Comparison of ENCODE assay signal across 6 worm cellular contexts in the genomic region with DNA sequence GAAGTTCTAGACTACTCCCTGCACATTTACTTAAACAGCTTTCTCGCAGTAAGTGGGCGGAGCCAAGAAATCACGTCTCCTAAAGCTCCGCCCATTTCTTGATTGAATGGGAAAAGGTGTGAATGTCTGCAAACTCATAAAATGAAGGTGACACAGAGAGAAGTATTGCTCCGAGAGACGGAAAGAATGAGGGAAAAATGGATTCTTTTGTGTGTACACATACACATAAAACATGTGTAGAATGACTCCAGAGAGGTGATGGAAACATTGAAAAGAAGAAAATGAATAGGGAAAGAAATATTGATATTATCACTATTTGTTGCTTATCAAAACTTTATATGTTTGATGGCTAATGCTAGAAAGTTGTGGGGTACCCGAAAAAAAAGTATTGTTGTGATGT.
A peak's percentile ranks its signal among the peaks of the same experiment; 100 is the strongest.
TF ChIP-seq lines count a peak whose summit lies in the region.

No protein-coding gene starts in this region.

TF ChIP-seq in whole organism, L1 larva, 84 proteins besides CTCF, POLR2A, EP300 and RAD21:
- no peak for TF ChIP-seq nhr-28 (tag; optimal IDR thresholded peaks at IDR 0.05; lab: Kevin White, UChicago)
- no peak for TF ChIP-seq fkh-8 (tag; optimal IDR thresholded peaks at IDR 0.05; lab: Kevin White, UChicago)
- no peak for TF ChIP-seq efl-1 (optimal IDR thresholded peaks at IDR 0.05; lab: Kevin White, UChicago)
- peak in 1 of 2 experiments; percentile 77 for TF ChIP-seq efl-1 (GFP tag; optimal IDR thresholded peaks at IDR 0.05 in 1 of 2; lab: Kevin White, UChicago)
- TF ChIP-seq nhr-19 (GFP tag; conservative IDR thresholded peaks at IDR 0.05; lab: Robert Waterston, UW): no peak
- peak; percentile 16 for TF ChIP-seq mep-1 (tag; optimal IDR thresholded peaks at IDR 0.05; lab: Kevin White, UChicago)
- no peak for TF ChIP-seq isw-1 (GFP tag; IDR thresholded peaks at IDR 0.05; lab: Robert Waterston, UW)
- no peak for TF ChIP-seq unc-62 (GFP tag; optimal IDR thresholded peaks at IDR 0.05; lab: Kevin White, UChicago)
- no peak for TF ChIP-seq Y116A8C.19 (tag; optimal IDR thresholded peaks at IDR 0.05; lab: Kevin White, UChicago; ENCODE audit: borderline replicate concordance)
- peak; percentile 10 for TF ChIP-seq lin-14 (GFP tag; optimal IDR thresholded peaks at IDR 0.05; lab: Kevin White, UChicago)
- no peak for TF ChIP-seq ceh-88 (GFP tag; IDR thresholded peaks at IDR 0.05; lab: Robert Waterston, UW)
- TF ChIP-seq lin-35 (GFP tag; optimal IDR thresholded peaks at IDR 0.05; lab: Kevin White, UChicago): peak in 1 of 2 experiments; percentile 23
TF ChIP-seq in whole organism, L1 larva: peak in this region for 4.

TF ChIP-seq in whole organism, L2 larva, 48 proteins besides CTCF, POLR2A, EP300 and RAD21:
- TF ChIP-seq fos-1 (tag; optimal IDR thresholded peaks at IDR 0.05; lab: Kevin White, UChicago) (peak; percentile 41), ceh-16 (tag; optimal IDR thresholded peaks at IDR 0.05; lab: Kevin White, UChicago) (no peak), peb-1 (tag; optimal IDR thresholded peaks at IDR 0.05; lab: Kevin White, UChicago) (no peak), C34F6.9 (tag; optimal IDR thresholded peaks at IDR 0.05; lab: Kevin White, UChicago) (peak; percentile 12), nhr-129 (tag; optimal IDR thresholded peaks at IDR 0.05; lab: Kevin White, UChicago) (peak; percentile 3), nhr-237 (tag; optimal IDR thresholded peaks at IDR 0.05; lab: Kevin White, UChicago) (no peak), crh-2 (tag; optimal IDR thresholded peaks at IDR 0.05; lab: Kevin White, UChicago) (no peak)

TF ChIP-seq in whole organism, L3 larva, 47 proteins besides CTCF, POLR2A, EP300 and RAD21:
- no peak for TF ChIP-seq nfya-1 (tag; optimal IDR thresholded peaks at IDR 0.05; lab: Kevin White, UChicago; ENCODE audit: insufficient read depth)
- no peak for TF ChIP-seq mml-1 (tag; optimal IDR thresholded peaks at IDR 0.05; lab: Kevin White, UChicago)
- TF ChIP-seq pha-4 (tag; optimal IDR thresholded peaks at IDR 0.05; lab: Kevin White, UChicago): peak; percentile 62
- TF ChIP-seq nhr-77 (tag; optimal IDR thresholded peaks at IDR 0.05; lab: Kevin White, UChicago): no peak
- TF ChIP-seq ztf-4 (tag; optimal IDR thresholded peaks at IDR 0.05; lab: Kevin White, UChicago): no peak
- TF ChIP-seq aly-2 (tag; optimal IDR thresholded peaks at IDR 0.05; lab: Kevin White, UChicago): no peak
- TF ChIP-seq fkh-2 (tag; optimal IDR thresholded peaks at IDR 0.05; lab: Kevin White, UChicago): no peak
- TF ChIP-seq egl-5 (tag; optimal IDR thresholded peaks at IDR 0.05; lab: Kevin White, UChicago): peak; percentile 75
- peak; percentile 50 for TF ChIP-seq elt-2 (tag; optimal IDR thresholded peaks at IDR 0.05; lab: Kevin White, UChicago)

TF ChIP-seq in whole organism, L4 larva, 104 proteins besides CTCF, POLR2A, EP300 and RAD21 (continues in another document):
- no peak for TF ChIP-seq jun-1 (tag; optimal IDR thresholded peaks at IDR 0.05; lab: Kevin White, UChicago)
- no peak for TF ChIP-seq hlh-11 (tag; optimal IDR thresholded peaks at IDR 0.05; lab: Kevin White, UChicago)
- TF ChIP-seq zfp-2 (tag; optimal IDR thresholded peaks at IDR 0.05; lab: Kevin White, UChicago): no peak
- no peak for TF ChIP-seq nhr-76 (tag; optimal IDR thresholded peaks at IDR 0.05; lab: Kevin White, UChicago)
- TF ChIP-seq hmg-1.1 (GFP tag; IDR thresholded peaks at IDR 0.05; lab: Robert Waterston, UW): 0 out of 2 replicates have a peak, but pooled peaks have one; percentile 37
- TF ChIP-seq gei-8 (GFP tag; optimal IDR thresholded peaks at IDR 0.05; lab: Kevin White, UChicago): no peak
- no peak for TF ChIP-seq aha-1 (tag; lab: Kevin White, UChicago)
- no peak for TF ChIP-seq D1046.2 (GFP tag; IDR thresholded peaks at IDR 0.05; lab: Robert Waterston, UW)
- no peak for TF ChIP-seq nhr-41 (GFP tag; IDR thresholded peaks at IDR 0.05; lab: Robert Waterston, UW)
- TF ChIP-seq ama-1 (optimal IDR thresholded peaks at IDR 0.05; lab: Kevin White, UChicago): no peak
- TF ChIP-seq dmd-8 (GFP tag; IDR thresholded peaks at IDR 0.05; lab: Robert Waterston, UW): no peak
- TF ChIP-seq nhr-6 (tag; optimal IDR thresholded peaks at IDR 0.05; lab: Kevin White, UChicago): no peak
- peak; percentile 60 for TF ChIP-seq dve-1 (tag; optimal IDR thresholded peaks at IDR 0.05; lab: Kevin White, UChicago; ENCODE audit: insufficient read depth)
- peak; percentile 6 for TF ChIP-seq mep-1 (tag; optimal IDR thresholded peaks at IDR 0.05; lab: Kevin White, UChicago)
- TF ChIP-seq dpl-1 (GFP tag; optimal IDR thresholded peaks at IDR 0.05; lab: Kevin White, UChicago): no peak
- no peak for TF ChIP-seq lin-29 (GFP tag; IDR thresholded peaks at IDR 0.05; lab: Robert Waterston, UW)
- TF ChIP-seq php-3 (GFP tag; IDR thresholded peaks at IDR 0.05; lab: Robert Waterston, UW): peak; percentile 44; the same call in 1 of the 2 replicates
- no peak for TF ChIP-seq zfp-3 (GFP tag; conservative IDR thresholded peaks at IDR 0.05; lab: Robert Waterston, UW)
- no peak for TF ChIP-seq ceh-20 (GFP tag; IDR thresholded peaks at IDR 0.05; lab: Robert Waterston, UW)
- no peak for TF ChIP-seq ztf-11 (tag; optimal IDR thresholded peaks at IDR 0.05; lab: Kevin White, UChicago)
- no peak for TF ChIP-seq lsy-2 (tag; optimal IDR thresholded peaks at IDR 0.05; lab: Kevin White, UChicago)
- no peak for TF ChIP-seq nhr-111 (GFP tag; optimal IDR thresholded peaks at IDR 0.05; lab: Kevin White, UChicago)

TF ChIP-seq in whole organism, late embryonic, 69 proteins besides CTCF, POLR2A, EP300 and RAD21:
- TF ChIP-seq hlh-6 (tag; optimal IDR thresholded peaks at IDR 0.05; lab: Kevin White, UChicago): no peak
- no peak for TF ChIP-seq eyg-1 (tag; optimal IDR thresholded peaks at IDR 0.05; lab: Kevin White, UChicago)
- TF ChIP-seq fax-1 (tag; optimal IDR thresholded peaks at IDR 0.05; lab: Kevin White, UChicago): no peak
- peak; percentile 3 for TF ChIP-seq ceh-14 (tag; optimal IDR thresholded peaks at IDR 0.05; lab: Kevin White, UChicago)

TF ChIP-seq in whole organism, young adult, 124 proteins besides CTCF, POLR2A, EP300 and RAD21:
- peak; percentile 36 for TF ChIP-seq nhr-80 (tag; optimal IDR thresholded peaks at IDR 0.05; lab: Kevin White, UChicago)
- no peak for TF ChIP-seq egl-18 (GFP tag; IDR thresholded peaks at IDR 0.05; lab: Robert Waterston, UW)
